Fruit fly (Drosophila melanogaster) whole organism, embryonic: ENCODE results near the gene Dred.

ENCODE experiments used
- Adf1 ChIP-seq: fragments of 200-800 bp; sonication (Bioruptor generic); IDR thresholded peaks from 2 replicates; pipeline ENCODE4 v1.3.6; 2022; ENCODE audit warnings: missing biosample characterization, missing genetic modification characterization
- Bteb2 ChIP-seq: fragments of 200-800 bp; sonication (Bioruptor generic); optimal IDR thresholded peaks from 2 replicates; lab custom pipeline; 2016; ENCODE audit warnings: missing biosample characterization, missing genetic modification characterization
- CG10147 ChIP-seq: fragments of 200-800 bp; sonication (Bioruptor generic); optimal IDR thresholded peaks from 2 replicates; lab custom pipeline; 2019; ENCODE audit warnings: missing biosample characterization, mild to moderate bottlenecking, missing genetic modification characterization, moderate library complexity
- CG10209 ChIP-seq: fragments of 200-800 bp; sonication (Bioruptor generic); optimal IDR thresholded peaks from 3 replicates; lab custom pipeline; 2017; ENCODE audit warnings: missing biosample characterization, mild to moderate bottlenecking, missing genetic modification characterization, missing genetic modification reagents
- CG11398 ChIP-seq: fragments of 200-800 bp; sonication (Bioruptor generic); optimal IDR thresholded peaks from 2 replicates; lab custom pipeline; 2016; ENCODE audit warnings: missing biosample characterization, missing genetic modification characterization
- CG11456 ChIP-seq: fragments of 200-800 bp; sonication (Bioruptor generic); IDR thresholded peaks from 3 replicates; pipeline ENCODE4 v1.3.6; 2022; ENCODE audit warnings: missing biosample characterization, missing genetic modification characterization
- CG15514 ChIP-seq: fragments of 200-800 bp; sonication (Bioruptor generic); optimal IDR thresholded peaks from 3 replicates; lab custom pipeline; 2017; ENCODE audit warnings: missing biosample characterization, missing genetic modification characterization, mild to moderate bottlenecking, moderate library complexity, missing genetic modification reagents
- CG1603 ChIP-seq: fragments of 200-800 bp; sonication (Bioruptor generic); optimal IDR thresholded peaks from 2 replicates; lab custom pipeline; 2019; ENCODE audit warnings: missing biosample characterization, mild to moderate bottlenecking, missing genetic modification characterization, moderate library complexity
- CG17361 ChIP-seq: fragments of 200-800 bp; sonication (Bioruptor generic); IDR thresholded peaks from 3 replicates; pipeline ENCODE4 v1.3.6; 2022; ENCODE audit warnings: missing biosample characterization, missing genetic modification characterization
- CG18476 ChIP-seq: fragments of 200-800 bp; sonication (Bioruptor generic); optimal IDR thresholded peaks from 2 replicates; lab custom pipeline; 2016; ENCODE audit warnings: missing biosample characterization, mild to moderate bottlenecking, missing genetic modification characterization
- CG2202 ChIP-seq: fragments of 200-800 bp; sonication (Bioruptor generic); optimal IDR thresholded peaks from 2 replicates; lab custom pipeline; 2018; ENCODE audit warnings: missing biosample characterization, mild to moderate bottlenecking, missing genetic modification characterization
- CG30431 ChIP-seq: fragments of 200-800 bp; sonication (Bioruptor generic); optimal IDR thresholded peaks from 2 replicates; lab custom pipeline; 2017; ENCODE audit warnings: missing biosample characterization, missing genetic modification characterization
- CG32532 ChIP-seq: fragments of 200-800 bp; sonication (Bioruptor generic); IDR thresholded peaks from 2 replicates; pipeline ENCODE4 v1.3.6; 2022; ENCODE audit warnings: missing biosample characterization, missing genetic modification characterization
- CG34376 ChIP-seq: fragments of 200-800 bp; sonication (Bioruptor generic); optimal IDR thresholded peaks from 2 replicates; lab custom pipeline; 2018; ENCODE audit warnings: missing biosample characterization, mild to moderate bottlenecking, missing genetic modification characterization
- CG4854 ChIP-seq: fragments of 200-800 bp; sonication (Bioruptor generic); optimal IDR thresholded peaks from 2 replicates; lab custom pipeline; 2016; ENCODE audit warnings: missing biosample characterization, missing genetic modification characterization, inconsistent platforms
- CG6254 ChIP-seq: fragments of 200-800 bp; sonication (Bioruptor generic); optimal IDR thresholded peaks from 3 replicates; lab custom pipeline; 2017; ENCODE audit warnings: mild to moderate bottlenecking, missing biosample characterization, missing genetic modification reagents, missing genetic modification characterization
- CG6765 ChIP-seq: fragments of 200-800 bp; sonication (Bioruptor generic); optimal IDR thresholded peaks from 3 replicates; lab custom pipeline; 2017; ENCODE audit warnings: missing biosample characterization, mild to moderate bottlenecking, missing genetic modification characterization
- CG6854 ChIP-seq: fragments of 200-800 bp; sonication (Bioruptor generic); optimal IDR thresholded peaks from 3 replicates; lab custom pipeline; 2017; ENCODE audit warnings: missing biosample characterization, mild to moderate bottlenecking, missing genetic modification characterization
- CG9932 ChIP-seq: fragments of 200-800 bp; sonication (Bioruptor generic); IDR thresholded peaks from 2 replicates; pipeline ENCODE4 v1.3.6; 2022; ENCODE audit warnings: missing biosample characterization, missing genetic modification characterization
- Dip2 ChIP-seq: fragments of 200-800 bp; sonication (Bioruptor generic); IDR thresholded peaks from 2 replicates; pipeline ENCODE4 v1.3.6; 2022; ENCODE audit warnings: missing biosample characterization, missing genetic modification characterization
- Dp ChIP-seq: fragments of 200-800 bp; sonication (Bioruptor generic); optimal IDR thresholded peaks from 2 replicates; lab custom pipeline; 2018; ENCODE audit warnings: missing biosample characterization, mild to moderate bottlenecking, missing genetic modification characterization, moderate library complexity
- Ets65A ChIP-seq: fragments of 200-800 bp; sonication (Bioruptor generic); peaks from one replicate; lab custom pipeline; 2016; ENCODE audit warnings: missing biosample characterization, missing genetic modification characterization
- MBD-R2 ChIP-seq: fragments of 200-800 bp; sonication (Bioruptor generic); IDR thresholded peaks from 2 replicates; pipeline ENCODE4 v1.3.6; 2022; ENCODE audit warnings: missing biosample characterization, missing genetic modification characterization
- Mad ChIP-seq: fragments of 200-800 bp; sonication (Bioruptor generic); optimal IDR thresholded peaks from 2 replicates; lab custom pipeline; 2016; ENCODE audit warnings: missing biosample characterization, missing genetic modification characterization
- Mrtf ChIP-seq: fragments of 200-800 bp; sonication (Bioruptor generic); IDR thresholded peaks from 3 replicates; pipeline ENCODE4 v1.3.6; 2022; ENCODE audit warnings: missing biosample characterization, missing genetic modification characterization
- Neu2 ChIP-seq: fragments of 200-800 bp; sonication (Bioruptor generic); optimal IDR thresholded peaks from 3 replicates; lab custom pipeline; 2016; ENCODE audit warnings: missing biosample characterization, missing genetic modification characterization, borderline replicate concordance
- Nf-YC ChIP-seq: fragments of 200-800 bp; optimal IDR thresholded peaks from 3 replicates; lab custom pipeline; 2019; ENCODE audit warnings: missing biosample characterization, mild to moderate bottlenecking, missing genetic modification characterization, moderate library complexity
- Rfx ChIP-seq: fragments of 200-800 bp; sonication (Bioruptor generic); IDR thresholded peaks from 2 replicates; pipeline ENCODE4 v1.3.6; 2022; ENCODE audit warnings: missing biosample characterization, missing genetic modification characterization
- Rx ChIP-seq: fragments of 200-800 bp; sonication (Bioruptor generic); IDR thresholded peaks from 2 replicates; pipeline ENCODE4 v1.3.6; 2022; ENCODE audit warnings: missing biosample characterization, missing genetic modification characterization
- Sox100B ChIP-seq: fragments of 200-800 bp; sonication (Bioruptor generic); optimal IDR thresholded peaks from 3 replicates; lab custom pipeline; 2018; ENCODE audit warnings: missing biosample characterization, mild to moderate bottlenecking, missing genetic modification characterization
- Taf1 ChIP-seq: fragments of 200-800 bp; sonication (Bioruptor generic); IDR thresholded peaks from 2 replicates; pipeline ENCODE4 v1.3.6; 2022; ENCODE audit warnings: missing biosample characterization, missing genetic modification characterization
- Trl ChIP-seq, 3 experiments: fragments of >200 bp in 2 of 3; fragments of 200-800 bp in 1 of 3; sonication (Bioruptor generic) in 1 of 3; optimal IDR thresholded peaks; 2 replicates in 1 of 3; 3 replicates in 2 of 3; lab custom pipeline; 2016 to 2017; ENCODE audit warnings: missing biosample characterization in 1 of 3, missing genetic modification characterization in 1 of 3
- Xrp1 ChIP-seq: fragments of 200-800 bp; sonication (Bioruptor generic); IDR thresholded peaks from 2 replicates; pipeline ENCODE4 v1.3.6; 2022; ENCODE audit warnings: missing biosample characterization, missing genetic modification characterization
- abd-A ChIP-seq: fragments of 200-800 bp; sonication (Bioruptor generic); optimal IDR thresholded peaks from 3 replicates; lab custom pipeline; 2019; ENCODE audit warnings: missing biosample characterization, mild to moderate bottlenecking, missing genetic modification characterization, moderate library complexity
- al ChIP-seq: fragments of 200-800 bp; sonication (Bioruptor generic); IDR thresholded peaks from 2 replicates; pipeline ENCODE4 v1.3.6; 2022; ENCODE audit warnings: missing biosample characterization, missing genetic modification characterization
- ash1 ChIP-seq: fragments of 200-800 bp; sonication (Bioruptor generic); optimal IDR thresholded peaks from 2 replicates; lab custom pipeline; 2018; ENCODE audit warnings: missing biosample characterization, mild to moderate bottlenecking, missing genetic modification characterization
- bbx ChIP-seq: fragments of 200-800 bp; sonication (Bioruptor generic); IDR thresholded peaks from 2 replicates; pipeline ENCODE4 v1.3.6; 2022; ENCODE audit warnings: missing biosample characterization, missing genetic modification characterization; ENCODE audit not compliant: partially characterized antibody
- br ChIP-seq: fragments of >200 bp; optimal IDR thresholded peaks from 2 replicates; lab custom pipeline; 2017
- dan ChIP-seq: fragments of 200-800 bp; sonication (Bioruptor generic); IDR thresholded peaks from 2 replicates; pipeline ENCODE4 v1.3.6; 2022; ENCODE audit warnings: missing biosample characterization, missing genetic modification characterization
- dm ChIP-seq: fragments of 200-800 bp; sonication (Bioruptor generic); optimal IDR thresholded peaks from 3 replicates; lab custom pipeline; 2016; ENCODE audit warnings: missing biosample characterization, missing genetic modification characterization
- eyg ChIP-seq: fragments of 200-800 bp; sonication (Bioruptor generic); optimal IDR thresholded peaks from 3 replicates; lab custom pipeline; 2016; ENCODE audit warnings: missing biosample characterization, missing genetic modification characterization
- klu ChIP-seq: fragments of 200-800 bp; sonication (Bioruptor generic); IDR thresholded peaks from 2 replicates; pipeline ENCODE4 v1.3.6; 2022; ENCODE audit warnings: missing biosample characterization, missing genetic modification characterization
- lola ChIP-seq, 3 experiments: fragments of >200 bp in 2 of 3; fragments of 200-800 bp in 1 of 3; sonication (Bioruptor generic) in 1 of 3; optimal IDR thresholded peaks; 2 replicates each; lab custom pipeline; 2017 to 2019; ENCODE audit warnings: missing biosample characterization in 3 of 3, missing genetic modification characterization in 3 of 3, mild to moderate bottlenecking in 1 of 3, moderate library complexity in 1 of 3
- nerfin-2 ChIP-seq: fragments of 200-800 bp; sonication (Bioruptor generic); IDR thresholded peaks from 2 replicates; pipeline ENCODE4 v1.3.6; 2022; ENCODE audit warnings: missing biosample characterization, missing genetic modification characterization; ENCODE audit not compliant: partially characterized antibody
- oc ChIP-seq: fragments of 200-800 bp; sonication (Bioruptor generic); optimal IDR thresholded peaks from 2 replicates; lab custom pipeline; 2018; ENCODE audit warnings: missing biosample characterization, mild to moderate bottlenecking, missing genetic modification characterization, moderate library complexity
- org-1 ChIP-seq: fragments of 200-800 bp; sonication (Bioruptor generic); optimal IDR thresholded peaks from 2 replicates; lab custom pipeline; 2017; ENCODE audit warnings: missing biosample characterization, missing genetic modification characterization
- ro ChIP-seq: fragments of 200-800 bp; sonication (Bioruptor generic); IDR thresholded peaks from 2 replicates; pipeline ENCODE4 v1.3.6; 2022; ENCODE audit warnings: missing biosample characterization, missing genetic modification characterization
- sens-2 ChIP-seq: fragments of 200-800 bp; sonication (Bioruptor generic); IDR thresholded peaks from 2 replicates; pipeline ENCODE4 v1.3.6; 2022; ENCODE audit warnings: missing biosample characterization, missing genetic modification characterization
- sqz ChIP-seq: fragments of 200-800 bp; sonication (Bioruptor generic); optimal IDR thresholded peaks from 3 replicates; lab custom pipeline; 2018; ENCODE audit warnings: missing biosample characterization, mild to moderate bottlenecking, missing genetic modification characterization
- usp ChIP-seq: fragments of >200 bp; optimal IDR thresholded peaks from 2 replicates; lab custom pipeline; 2017; ENCODE audit warnings: missing biosample characterization, missing genetic modification characterization
- yki ChIP-seq: fragments of >200 bp; optimal IDR thresholded peaks from 3 replicates; lab custom pipeline; 2018

Dred gene

DNA sequence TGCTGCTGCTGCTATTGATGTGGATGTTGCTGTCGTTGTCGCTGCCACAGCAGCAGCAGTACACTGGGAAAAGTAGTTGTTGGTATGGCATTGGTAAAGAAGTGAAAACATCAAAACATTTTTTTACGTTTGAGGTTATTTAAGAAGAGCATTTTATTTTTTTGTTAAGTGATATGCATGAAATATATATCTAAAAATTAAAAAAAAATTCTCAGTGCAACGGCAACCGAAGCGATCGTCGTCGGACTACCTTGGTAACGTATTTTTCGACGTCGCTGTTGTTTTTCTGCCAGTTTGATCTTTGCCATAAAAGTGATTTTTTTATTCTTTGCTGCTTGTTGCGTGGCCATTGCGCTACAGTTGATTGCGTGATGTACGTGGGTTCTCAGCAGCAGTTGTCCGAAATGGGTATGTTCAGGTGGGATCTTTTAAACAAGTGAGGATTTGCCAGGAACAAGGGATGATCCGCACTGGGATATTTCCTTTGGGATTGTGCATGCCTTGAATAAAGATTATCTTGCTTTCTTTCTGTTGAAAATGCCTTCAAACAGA, 16.8 kb upstream of the Dred start (continued):
- no peak for TF ChIP-seq Dip2 (GFP tag; lab: Robert Waterston, UW)
- peak; percentile 77 for TF ChIP-seq Taf1 (GFP tag; lab: Robert Waterston, UW)
- TF ChIP-seq CG11398 (GFP tag; lab: Kevin White, UChicago) = peak; percentile 84
- peak; percentile 97 for TF ChIP-seq Xrp1 (GFP tag; lab: Robert Waterston, UW)
- peak; percentile 94 for TF ChIP-seq CG10147 (GFP tag; lab: Kevin White, UChicago)
- peak; percentile 84 for TF ChIP-seq CG6854 (GFP tag; lab: Kevin White, UChicago)
- TF ChIP-seq CG9932 (GFP tag; lab: Robert Waterston, UW) = peak; percentile 96
- TF ChIP-seq eyg (GFP tag; lab: Kevin White, UChicago) = peak; percentile 68
- TF ChIP-seq CG1603 = peak; percentile 86
- peak; percentile 92 for TF ChIP-seq Sox100B (GFP tag; lab: Kevin White, UChicago)
- peak; percentile 94 for TF ChIP-seq CG2202 (tag; lab: Kevin White, UChicago)
- peak; percentile 92 for TF ChIP-seq al (GFP tag; lab: Robert Waterston, UW)
- peak; percentile 93 for TF ChIP-seq Bteb2 (GFP tag; lab: Kevin White, UChicago)
- peak; percentile 93 for TF ChIP-seq Mad (GFP tag; lab: Kevin White, UChicago)
- peak; percentile 95 for TF ChIP-seq CG10209
- TF ChIP-seq dm = peak; percentile 85
- peak; percentile 92 for TF ChIP-seq CG4854 (GFP tag; lab: Kevin White, UChicago)
- peak; percentile 88 for TF ChIP-seq CG6765 (GFP tag; lab: Kevin White, UChicago)
- peak; percentile 92 for TF ChIP-seq MBD-R2 (GFP tag; lab: Robert Waterston, UW)
- peak; percentile 28 for TF ChIP-seq abd-A
- TF ChIP-seq Adf1 = peak; percentile 88
- peak; percentile 92 for TF ChIP-seq CG6254 (GFP tag; lab: Kevin White, UChicago)
- peak; percentile 85 for TF ChIP-seq CG34376
- no peak for TF ChIP-seq usp (GFP tag; lab: Kevin White, UChicago)
- TF ChIP-seq CG11456 = peak; percentile 87
- TF ChIP-seq Neu2 = peak; percentile 87
- peak; percentile 86 for TF ChIP-seq CG15514 (GFP tag; lab: Kevin White, UChicago)
- peak; percentile 94 for TF ChIP-seq CG17361 (GFP tag; lab: Robert Waterston, UW)
- no peak for TF ChIP-seq nerfin-2
- TF ChIP-seq org-1 = peak; percentile 93
- peak; percentile 95 for TF ChIP-seq Rfx
- TF ChIP-seq oc (tag; lab: Kevin White, UChicago) = peak; percentile 96
- TF ChIP-seq sqz (GFP tag; lab: Kevin White, UChicago) = peak; percentile 93
- TF ChIP-seq klu = peak; percentile 91
- peak; percentile 96 for TF ChIP-seq CG32532
- no peak for TF ChIP-seq yki (lab: Kevin White, UChicago)
- peak; percentile 93 for TF ChIP-seq Mrtf (GFP tag; lab: Robert Waterston, UW)
- TF ChIP-seq Nf-YC (tag; lab: Kevin White, UChicago) = peak; percentile 83
- TF ChIP-seq sens-2 (GFP tag; lab: Robert Waterston, UW) = peak; percentile 96
- TF ChIP-seq dan (GFP tag; lab: Robert Waterston, UW) = no peak; the same call in 1 of the 2 replicates
- no peak for TF ChIP-seq bbx (GFP tag; lab: Robert Waterston, UW)
- TF ChIP-seq Rx (GFP tag; lab: Robert Waterston, UW) = peak; percentile 87
- TF ChIP-seq Trl (optimal IDR thresholded peaks at IDR 0.05; lab: Kevin White, UChicago) = no peak
- peak; percentile 94 for TF ChIP-seq Trl (GFP tag; optimal IDR thresholded peaks at IDR 0.05; lab: Kevin White, UChicago)
- peak in 1 of 3 experiments; percentile 97 for TF ChIP-seq lola (GFP tag; optimal IDR thresholded peaks at IDR 0.05; lab: Kevin White, UChicago)
- TF ChIP-seq br = no peak
- TF ChIP-seq ro (GFP tag; lab: Robert Waterston, UW) = peak; percentile 85
- peak; percentile 98 for TF ChIP-seq Ets65A (GFP tag; lab: Kevin White, UChicago)
- peak; percentile 44 for TF ChIP-seq ash1 (GFP tag; lab: Kevin White, UChicago)
- TF ChIP-seq Dp (GFP tag; lab: Kevin White, UChicago) = peak; percentile 2
- TF ChIP-seq CG30431 = peak; percentile 96
- TF ChIP-seq CG18476 = peak; percentile 92
